Worm (Caenorhabditis elegans) whole organism, L3 larva: Measurements from ENCODE around the gene M106.2.
A peak's percentile ranks its signal among the peaks of the same experiment; 100 is the strongest.

Experiments
- R02D3.7 ChIP-seq: fragments of 150-350 bp; optimal IDR thresholded peaks from 2 replicates; lab custom pipeline; 2014; ENCODE audit warnings: missing biosample characterization, missing genetic modification characterization
- ZK546.5 ChIP-seq: sonication (generic microtip); optimal IDR thresholded peaks from 2 replicates; lab custom pipeline; 2017; ENCODE audit warnings: missing biosample characterization, missing genetic modification characterization
- aly-2 ChIP-seq: fragments of 150-350 bp; optimal IDR thresholded peaks from 2 replicates; lab custom pipeline; 2014; ENCODE audit warnings: missing biosample characterization, missing genetic modification characterization
- ama-1 ChIP-seq: fragments of 150-350 bp; optimal IDR thresholded peaks from 2 replicates; lab custom pipeline; 2018
- ceh-16 ChIP-seq: sonication (generic microtip); optimal IDR thresholded peaks from 2 replicates; lab custom pipeline; 2017; ENCODE audit warnings: missing biosample characterization, missing genetic modification characterization
- ceh-28 ChIP-seq: fragments of 150-350 bp; optimal IDR thresholded peaks from 2 replicates; lab custom pipeline; 2014; ENCODE audit warnings: missing biosample characterization, missing genetic modification reagents, missing genetic modification characterization
- ceh-82 ChIP-seq: fragments of 150-350 bp; optimal IDR thresholded peaks from 2 replicates; lab custom pipeline; 2014; ENCODE audit warnings: missing biosample characterization, missing genetic modification characterization
- ceh-9 ChIP-seq: sonication (generic microtip); optimal IDR thresholded peaks from 2 replicates; lab custom pipeline; 2018; ENCODE audit warnings: missing biosample characterization, missing genetic modification characterization
- daf-12 ChIP-seq: fragments of 150-350 bp; optimal IDR thresholded peaks from 2 replicates; lab custom pipeline; 2014; ENCODE audit warnings: missing biosample characterization, missing genetic modification reagents, missing genetic modification characterization
- egl-27 ChIP-seq: sonication (generic microtip); optimal IDR thresholded peaks from 4 replicates; lab custom pipeline; 2017; ENCODE audit warnings: missing biosample characterization, missing genetic modification reagents, missing genetic modification characterization
- egl-5 ChIP-seq: fragments of 150-350 bp; optimal IDR thresholded peaks from 2 replicates; lab custom pipeline; 2017; ENCODE audit warnings: missing biosample characterization, missing genetic modification reagents, missing genetic modification characterization, inconsistent platforms
- elt-1 ChIP-seq: fragments of 150-350 bp; optimal IDR thresholded peaks from 2 replicates; lab custom pipeline; 2014; ENCODE audit warnings: missing biosample characterization, missing genetic modification characterization
- elt-2 ChIP-seq: sonication (generic microtip); optimal IDR thresholded peaks from 2 replicates; lab custom pipeline; 2016; ENCODE audit warnings: missing genetic modification reagents, mild to moderate bottlenecking, missing genetic modification characterization, missing compliant biosample characterization
- elt-3 ChIP-seq, 3 experiments: fragments of 150-350 bp in 1 of 3; sonication (generic microtip) in 2 of 3; optimal IDR thresholded peaks; 2 replicates in 2 of 3; 4 replicates in 1 of 3; lab custom pipeline; 2014 to 2017; ENCODE audit warnings: missing biosample characterization in 3 of 3, missing genetic modification characterization in 3 of 3
- eor-1 ChIP-seq, 2 experiments: fragments of 150-350 bp; optimal IDR thresholded peaks; 2 replicates each; lab custom pipeline; 2014 to 2018; ENCODE audit warnings: missing biosample characterization in 2 of 2, missing genetic modification characterization in 2 of 2
- fkh-10 ChIP-seq: sonication (generic microtip); optimal IDR thresholded peaks from 2 replicates; lab custom pipeline; 2017; ENCODE audit warnings: missing biosample characterization, missing genetic modification reagents, missing genetic modification characterization
- fkh-2 ChIP-seq: fragments of 150-350 bp; optimal IDR thresholded peaks from 2 replicates; lab custom pipeline; 2014; ENCODE audit warnings: missing biosample characterization, missing genetic modification reagents, missing genetic modification characterization
- fos-1 ChIP-seq: fragments of 150-350 bp; optimal IDR thresholded peaks from 2 replicates; lab custom pipeline; 2014; ENCODE audit warnings: missing biosample characterization, missing genetic modification characterization
- hmg-11 ChIP-seq: sonication (generic microtip); optimal IDR thresholded peaks from 2 replicates; lab custom pipeline; 2016; ENCODE audit warnings: missing genetic modification characterization, missing compliant biosample characterization
- jun-1 ChIP-seq: fragments of 150-350 bp; optimal IDR thresholded peaks from 2 replicates; lab custom pipeline; 2014; ENCODE audit warnings: missing biosample characterization, missing genetic modification reagents, missing genetic modification characterization
- lin-15B ChIP-seq: fragments of 150-350 bp; optimal IDR thresholded peaks from 2 replicates; lab custom pipeline; 2014; ENCODE audit warnings: missing biosample characterization, missing genetic modification characterization
- lin-39 ChIP-seq: fragments of 150-350 bp; optimal IDR thresholded peaks from 2 replicates; lab custom pipeline; 2018; ENCODE audit warnings: missing biosample characterization, missing genetic modification reagents, missing genetic modification characterization
- lsy-12 ChIP-seq: sonication (generic microtip); optimal IDR thresholded peaks from 2 replicates; lab custom pipeline; 2016; ENCODE audit warnings: mild to moderate bottlenecking, missing genetic modification characterization, missing compliant biosample characterization
- mdl-1 ChIP-seq: fragments of 150-350 bp; optimal IDR thresholded peaks from 2 replicates; lab custom pipeline; 2014; ENCODE audit warnings: missing biosample characterization, missing genetic modification characterization
- mml-1 ChIP-seq: fragments of 150-350 bp; sonication (generic microtip); optimal IDR thresholded peaks from 3 replicates; lab custom pipeline; 2014; ENCODE audit warnings: missing biosample characterization, missing genetic modification characterization
- nhr-11 ChIP-seq: fragments of 150-350 bp; optimal IDR thresholded peaks from 2 replicates; lab custom pipeline; 2014; ENCODE audit warnings: missing biosample characterization, missing genetic modification characterization
- nhr-12 ChIP-seq: fragments of 150-350 bp; optimal IDR thresholded peaks from 2 replicates; lab custom pipeline; 2014; ENCODE audit warnings: missing biosample characterization, missing genetic modification characterization
- nhr-23 ChIP-seq: fragments of 150-350 bp; optimal IDR thresholded peaks from 2 replicates; lab custom pipeline; 2014; ENCODE audit warnings: missing biosample characterization, missing genetic modification reagents, missing genetic modification characterization
- nhr-25 ChIP-seq: sonication (generic microtip); optimal IDR thresholded peaks from 2 replicates; lab custom pipeline; 2017; ENCODE audit warnings: missing biosample characterization, missing genetic modification characterization
- nhr-28 ChIP-seq: fragments of 150-350 bp; optimal IDR thresholded peaks from 2 replicates; lab custom pipeline; 2014; ENCODE audit warnings: missing biosample characterization, missing genetic modification characterization
- nhr-43 ChIP-seq: sonication (generic microtip); optimal IDR thresholded peaks from 2 replicates; lab custom pipeline; 2016; ENCODE audit warnings: mild to moderate bottlenecking, missing genetic modification characterization, missing compliant biosample characterization; ENCODE audit not compliant: poor library complexity, severe bottlenecking
- nhr-67 ChIP-seq: fragments of 150-350 bp; optimal IDR thresholded peaks from 2 replicates; lab custom pipeline; 2014; ENCODE audit warnings: missing biosample characterization, missing genetic modification characterization
- nhr-76 ChIP-seq: fragments of 150-350 bp; sonication (generic microtip); optimal IDR thresholded peaks from 5 replicates; lab custom pipeline; 2014; ENCODE audit warnings: missing biosample characterization, missing genetic modification characterization
- nhr-77 ChIP-seq: fragments of 150-350 bp; optimal IDR thresholded peaks from 2 replicates; lab custom pipeline; 2014; ENCODE audit warnings: missing biosample characterization, missing genetic modification characterization
- pha-4 ChIP-seq: fragments of 150-350 bp; optimal IDR thresholded peaks from 2 replicates; lab custom pipeline; 2014; ENCODE audit warnings: missing biosample characterization, missing genetic modification reagents, missing genetic modification characterization
- pqm-1 ChIP-seq: fragments of 150-350 bp; optimal IDR thresholded peaks from 2 replicates; lab custom pipeline; 2017; ENCODE audit warnings: missing biosample characterization, missing genetic modification characterization, inconsistent platforms
- sea-2 ChIP-seq: fragments of 150-350 bp; sonication (generic microtip); optimal IDR thresholded peaks from 4 replicates; lab custom pipeline; 2014; ENCODE audit warnings: missing biosample characterization, missing genetic modification reagents, missing genetic modification characterization
- skn-1 ChIP-seq: fragments of 150-350 bp; optimal IDR thresholded peaks from 2 replicates; lab custom pipeline; 2014; ENCODE audit warnings: missing biosample characterization, missing genetic modification characterization
- snpc-4 ChIP-seq: fragments of 150-350 bp; optimal IDR thresholded peaks from 2 replicates; lab custom pipeline; 2014; ENCODE audit warnings: missing biosample characterization, missing genetic modification characterization
- tbx-2 ChIP-seq: sonication (generic microtip); optimal IDR thresholded peaks from 2 replicates; lab custom pipeline; 2016; ENCODE audit warnings: mild to moderate bottlenecking, missing genetic modification characterization, missing compliant biosample characterization
- unc-39 ChIP-seq: sonication (generic microtip); optimal IDR thresholded peaks from 4 replicates; lab custom pipeline; 2017; ENCODE audit warnings: missing biosample characterization, missing genetic modification characterization
- unc-62 ChIP-seq: fragments of 150-350 bp; sonication (generic microtip); optimal IDR thresholded peaks from 4 replicates; lab custom pipeline; 2014; ENCODE audit warnings: missing biosample characterization, missing genetic modification reagents, missing genetic modification characterization
- zag-1 ChIP-seq: fragments of 150-350 bp; optimal IDR thresholded peaks from 2 replicates; lab custom pipeline; 2014; ENCODE audit warnings: missing biosample characterization, missing genetic modification characterization
- ztf-11 ChIP-seq: fragments of 150-350 bp; optimal IDR thresholded peaks from 2 replicates; lab custom pipeline; 2014; ENCODE audit warnings: missing biosample characterization, missing genetic modification characterization
- ztf-4 ChIP-seq: fragments of 150-350 bp; optimal IDR thresholded peaks from 2 replicates; lab custom pipeline; 2014; ENCODE audit warnings: missing biosample characterization, missing genetic modification characterization

Gene M106.2

DNA sequence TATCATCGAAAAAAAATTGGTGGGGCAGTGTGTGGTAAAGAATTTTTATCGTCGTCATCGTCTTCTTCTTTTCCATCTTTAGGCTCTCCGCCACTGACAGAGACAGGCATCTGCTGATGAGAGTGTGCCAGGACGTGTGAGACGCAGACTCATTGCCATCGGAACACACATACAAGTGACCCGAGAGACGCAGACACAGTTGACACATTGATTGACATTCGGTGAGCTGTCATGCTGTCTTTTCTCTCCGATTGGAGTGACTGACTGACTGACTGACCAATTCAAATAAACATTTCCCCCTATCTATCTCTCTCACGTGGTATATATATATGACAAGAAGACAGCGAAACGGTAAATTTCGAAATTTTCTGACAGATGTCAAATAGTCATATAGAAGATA is 1.3 kb upstream of the M106.2 start (continued):
- TF ChIP-seq R02D3.7 (tag; lab: Kevin White, UChicago) (peak; percentile 20), eor-1 (tag; optimal IDR thresholded peaks at IDR 0.05; lab: Kevin White, UChicago) (no peak)

- TF ChIP-seq ceh-9 (tag; lab: Kevin White, UChicago), result no peak
- no peak for TF ChIP-seq ztf-4 (tag; lab: Kevin White, UChicago)
- TF ChIP-seq egl-5 (tag; lab: Kevin White, UChicago), result no peak
- TF ChIP-seq R02D3.7 (tag; lab: Kevin White, UChicago), result no peak
- no peak for TF ChIP-seq unc-62 (GFP tag; lab: Kevin White, UChicago)
- TF ChIP-seq nhr-23 (tag; lab: Kevin White, UChicago), result no peak
- no peak for TF ChIP-seq daf-12 (tag; lab: Kevin White, UChicago)
- no peak for TF ChIP-seq sea-2 (GFP tag; lab: Kevin White, UChicago)
- no peak for TF ChIP-seq nhr-77 (tag; lab: Kevin White, UChicago)
- no peak for TF ChIP-seq nhr-43
- TF ChIP-seq lin-39 (tag; lab: Kevin White, UChicago), result no peak
- no peak for TF ChIP-seq ceh-82 (tag; lab: Kevin White, UChicago)
- no peak for TF ChIP-seq nhr-12 (tag; lab: Kevin White, UChicago)
- no peak for TF ChIP-seq tbx-2 (tag; lab: Kevin White, UChicago)
- no peak for TF ChIP-seq lsy-12 (tag; lab: Kevin White, UChicago)
- TF ChIP-seq snpc-4 (tag; lab: Kevin White, UChicago), result no peak
- TF ChIP-seq mml-1 (tag; lab: Kevin White, UChicago), result no peak
- no peak for TF ChIP-seq fos-1 (tag; lab: Kevin White, UChicago)
- no peak for TF ChIP-seq zag-1
Measured at ce11 chrII:10847057-10847456, 2.7 kb downstream of the M106.2 start.

DNA sequence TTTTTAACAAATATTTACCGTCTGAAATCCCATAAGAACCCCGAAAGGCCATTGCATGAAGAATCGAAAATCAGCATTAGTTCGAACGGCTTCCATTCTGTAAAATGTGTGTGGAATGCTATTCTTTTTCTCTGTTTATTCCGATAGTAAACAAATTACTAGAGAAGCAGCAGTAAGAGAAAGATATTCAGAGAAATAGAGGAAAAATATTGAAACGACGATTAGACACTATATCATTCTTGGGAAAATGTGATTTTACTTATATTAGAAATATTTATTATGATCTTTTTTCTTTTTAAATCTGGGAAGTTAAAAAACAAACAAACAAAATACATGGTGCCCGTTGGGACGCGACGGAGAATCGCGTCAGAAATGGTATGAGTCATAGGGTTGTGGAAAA is 6.3 kb downstream of the M106.2 start, which contains the start of gene M106.8:
TSS of gene M106.8 (minus strand) at position 101 of the 400 bp plus-strand sequence.
- TF ChIP-seq skn-1 (tag; lab: Kevin White, UChicago), result no peak
- TF ChIP-seq fkh-2 (tag; lab: Kevin White, UChicago), result no peak
- TF ChIP-seq aly-2 (tag; lab: Kevin White, UChicago), result no peak

DNA sequence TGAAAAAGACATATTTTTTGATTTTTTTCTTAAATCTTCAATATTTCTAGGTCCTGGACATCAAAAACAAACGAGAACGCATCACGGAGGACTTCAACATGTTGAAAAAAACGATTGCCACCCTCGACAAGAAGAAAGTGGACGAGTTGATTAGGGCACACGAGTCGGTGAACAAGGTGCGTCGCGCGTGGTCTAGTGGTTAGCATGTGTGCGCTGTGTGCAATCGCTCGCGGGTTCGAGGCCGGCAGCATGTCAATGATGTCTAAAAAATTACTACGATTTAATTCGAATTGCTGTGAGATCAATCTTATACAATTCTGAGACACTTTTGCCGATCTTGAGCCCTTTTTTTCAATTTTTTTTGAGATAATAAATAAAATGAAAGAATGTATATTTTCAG is 9.7 kb downstream of the M106.2 start:
- no peak for TF ChIP-seq eor-1 (tag; optimal IDR thresholded peaks at IDR 0.05; lab: Kevin White, UChicago)
- TF ChIP-seq jun-1 (tag; lab: Kevin White, UChicago), result peak; percentile 72
- TF ChIP-seq nhr-77 (tag; lab: Kevin White, UChicago), result peak; percentile 77
- TF ChIP-seq R02D3.7 (tag; lab: Kevin White, UChicago), result peak; percentile 43
- TF ChIP-seq fkh-10 (GFP tag; lab: Kevin White, UChicago), result peak; percentile 8
- TF ChIP-seq ceh-28 (tag; lab: Kevin White, UChicago), result no peak
- peak; percentile 74 for TF ChIP-seq lsy-12 (tag; lab: Kevin White, UChicago)
- no peak for TF ChIP-seq ceh-9 (tag; lab: Kevin White, UChicago)
- peak; percentile 58 for TF ChIP-seq elt-2 (tag; lab: Kevin White, UChicago)
- peak; percentile 71 for TF ChIP-seq nhr-25 (tag; lab: Kevin White, UChicago)
- no peak for TF ChIP-seq fkh-2 (tag; lab: Kevin White, UChicago)
- no peak for TF ChIP-seq ceh-16 (tag; lab: Kevin White, UChicago)
- TF ChIP-seq elt-3 (tag; optimal IDR thresholded peaks at IDR 0.05; lab: Kevin White, UChicago), result peak in 1 of 3 experiments; percentile 81
- peak; percentile 12 for TF ChIP-seq skn-1 (tag; lab: Kevin White, UChicago)
- TF ChIP-seq nhr-76 (tag; lab: Kevin White, UChicago), result no peak
- TF ChIP-seq ama-1 (lab: Kevin White, UChicago), result peak; percentile 52
- TF ChIP-seq egl-5 (tag; lab: Kevin White, UChicago), result no peak
- TF ChIP-seq unc-62 (GFP tag; lab: Kevin White, UChicago), result peak; percentile 40
- no peak for TF ChIP-seq nhr-67 (tag; lab: Kevin White, UChicago)
- TF ChIP-seq nhr-12 (tag; lab: Kevin White, UChicago), result no peak
- TF ChIP-seq sea-2 (GFP tag; lab: Kevin White, UChicago), result no peak
- TF ChIP-seq hmg-11, result peak; percentile 90
- TF ChIP-seq unc-39 (tag; lab: Kevin White, UChicago), result no peak
- TF ChIP-seq ceh-82 (tag; lab: Kevin White, UChicago), result no peak
- TF ChIP-seq ZK546.5, result no peak
- TF ChIP-seq mdl-1, result no peak
- peak; percentile 36 for TF ChIP-seq pqm-1 (tag; lab: Kevin White, UChicago)
- TF ChIP-seq ztf-11, result peak; percentile 28
- TF ChIP-seq nhr-11 (tag; lab: Kevin White, UChicago), result peak; percentile 46
- TF ChIP-seq mml-1 (tag; lab: Kevin White, UChicago), result no peak
- no peak for TF ChIP-seq fos-1 (tag; lab: Kevin White, UChicago)
- TF ChIP-seq nhr-23 (tag; lab: Kevin White, UChicago), result peak; percentile 44
- TF ChIP-seq tbx-2 (tag; lab: Kevin White, UChicago), result peak; percentile 62
- TF ChIP-seq lin-15B (tag; lab: Kevin White, UChicago), result peak; percentile 45
- TF ChIP-seq nhr-28, result no peak
- TF ChIP-seq pha-4 (tag; lab: Kevin White, UChicago), result peak; percentile 78
- peak; percentile 68 for TF ChIP-seq ztf-4 (tag; lab: Kevin White, UChicago)
- peak; percentile 20 for TF ChIP-seq snpc-4 (tag; lab: Kevin White, UChicago)
- no peak for TF ChIP-seq egl-27 (tag; lab: Kevin White, UChicago)
- TF ChIP-seq aly-2 (tag; lab: Kevin White, UChicago), result no peak
- peak; percentile 83 for TF ChIP-seq nhr-43
- no peak for TF ChIP-seq elt-1 (tag; lab: Kevin White, UChicago)
